Worm (Caenorhabditis elegans) whole organism, L1 larva: ENCODE measurements around the gene F38B2.3.

ENCODE experiments used
- F16B12.6 ChIP-seq: fragments of 150-350 bp; optimal IDR thresholded peaks from 2 replicates; lab custom pipeline; 2014; ENCODE audit warnings: missing biosample characterization, missing genetic modification characterization
- alr-1 ChIP-seq: fragments of 200-800 bp; sonication (Bioruptor generic); optimal IDR thresholded peaks from 2 replicates; lab custom pipeline; 2018; ENCODE audit warnings: borderline replicate concordance, mild to moderate bottlenecking, missing genetic modification characterization, missing compliant biosample characterization
- ceh-63 ChIP-seq: fragments of 200-800 bp; sonication (Bioruptor generic); optimal IDR thresholded peaks from 2 replicates; lab custom pipeline; 2018; ENCODE audit warnings: mild to moderate bottlenecking, missing genetic modification characterization, missing compliant biosample characterization
- ceh-90 ChIP-seq: sonication (generic microtip); optimal IDR thresholded peaks from 2 replicates; lab custom pipeline; 2016; ENCODE audit warnings: missing genetic modification characterization, missing compliant biosample characterization
- grh-1 ChIP-seq: fragments of 200-800 bp; sonication (Bioruptor generic); IDR thresholded peaks from 2 replicates; pipeline ENCODE4 v1.3.6; 2022; ENCODE audit warnings: missing genetic modification reagents, missing genetic modification characterization, missing compliant biosample characterization
- lin-39 ChIP-seq: fragments of 150-350 bp; optimal IDR thresholded peaks from 2 replicates; lab custom pipeline; 2014; ENCODE audit warnings: missing biosample characterization, missing genetic modification reagents, missing genetic modification characterization
- mdl-1 ChIP-seq, 2 experiments: fragments of 150-350 bp; optimal IDR thresholded peaks; 2 replicates each; lab custom pipeline; 2014 to 2017; ENCODE audit warnings: missing biosample characterization in 2 of 2, missing genetic modification characterization in 2 of 2, inconsistent platforms in 1 of 2
- nhr-237 ChIP-seq: fragments of 150-350 bp; optimal IDR thresholded peaks from 2 replicates; lab custom pipeline; 2014; ENCODE audit warnings: missing biosample characterization, missing genetic modification characterization
- pqm-1 ChIP-seq: sonication (generic microtip); optimal IDR thresholded peaks from 3 replicates; lab custom pipeline; 2017; ENCODE audit warnings: missing biosample characterization, missing genetic modification characterization
- snpc-4 ChIP-seq: fragments of 150-350 bp; optimal IDR thresholded peaks from 2 replicates; lab custom pipeline; 2014; ENCODE audit warnings: missing biosample characterization, missing genetic modification characterization
- sptf-1 ChIP-seq: fragments of 150-350 bp; optimal IDR thresholded peaks from 2 replicates; lab custom pipeline; 2014; ENCODE audit warnings: missing biosample characterization, missing genetic modification characterization
- unc-62 ChIP-seq: fragments of 150-350 bp; optimal IDR thresholded peaks from 2 replicates; lab custom pipeline; 2014; ENCODE audit warnings: missing biosample characterization, missing genetic modification reagents, missing genetic modification characterization

- TF ChIP-seq snpc-4 (tag; lab: Kevin White, UChicago) (no peak), nhr-237 (tag; lab: Kevin White, UChicago) (no peak), F16B12.6 (tag; lab: Kevin White, UChicago) (no peak), alr-1 (no peak), mdl-1 (tag; optimal IDR thresholded peaks at IDR 0.05; lab: Kevin White, UChicago) (no peak), sptf-1 (no peak), ceh-63 (GFP tag; lab: Kevin White, UChicago) (no peak), grh-1 (no peak), lin-39 (tag; lab: Kevin White, UChicago) (no peak), pqm-1 (tag; lab: Kevin White, UChicago) (no peak), unc-62 (GFP tag; lab: Kevin White, UChicago) (no peak), ceh-90 (no peak)
Measured at ce11 chrX:11329424-11329823, 43.3 kb upstream of the F38B2.3 start, which contains the start of gene npr-9.
